Worm (Caenorhabditis elegans): ENCODE measurements around the gene clpf-1.

DNA sequence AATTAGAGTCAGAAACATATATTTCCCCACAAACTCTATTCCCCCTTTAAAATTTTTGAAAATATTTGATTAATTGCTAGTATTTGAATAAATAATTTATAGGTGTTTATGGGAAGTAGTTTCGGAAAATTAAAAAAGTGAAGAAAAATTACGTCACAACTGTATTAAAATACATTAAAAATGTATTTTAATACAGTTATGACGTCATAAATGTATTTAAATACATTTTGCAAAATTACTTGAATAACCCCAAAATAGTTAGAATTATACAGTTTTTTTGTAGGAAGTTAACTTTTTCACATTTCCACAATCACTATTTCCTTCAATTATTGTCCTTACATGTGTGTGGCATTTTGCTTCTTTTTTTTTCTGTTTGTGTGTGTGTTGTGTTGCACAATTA, 15.9 kb downstream of the clpf-1 start:
- TF ChIP-seq ama-1 (optimal IDR thresholded peaks at IDR 0.05) (no peak), ama-1 (GFP tag; optimal IDR thresholded peaks at IDR 0.05) (no peak), unc-62 (GFP tag; optimal IDR thresholded peaks at IDR 0.05) (no peak), rec-8 (tag; optimal IDR thresholded peaks at IDR 0.05) (no peak), him-1 (tag; optimal IDR thresholded peaks at IDR 0.05) (no peak), D2030.7 (GFP tag; IDR thresholded peaks at IDR 0.05) (no peak), ztf-28 (GFP tag; IDR thresholded peaks at IDR 0.05) (no peak), sdz-38 (tag; optimal IDR thresholded peaks at IDR 0.05) (no peak), ceh-58 (GFP tag; IDR thresholded peaks at IDR 0.05) (no peak), hlh-26 (GFP tag; conservative IDR thresholded peaks at IDR 0.05) (no peak), aptf-2 (GFP tag; conservative IDR thresholded peaks at IDR 0.05) (no peak), cebp-2 (GFP tag; IDR thresholded peaks at IDR 0.05) (no peak), snpc-4 (GFP tag; optimal IDR thresholded peaks at IDR 0.05) (no peak), snpc-4 (tag; optimal IDR thresholded peaks at IDR 0.05) (no peak), K11D2.4 (GFP tag; IDR thresholded peaks at IDR 0.05) (no peak), bed-2 (GFP tag; IDR thresholded peaks at IDR 0.05) (no peak)

Data from whole organism, young adult.